Fruit fly (Drosophila melanogaster): Measurements from ENCODE around the gene Dyro.

Gene Dyro

dm6 chr3L:11239191-11239641 lies 56.5 kb downstream of the Dyro start (continued):
- TF ChIP-seq CG32767 (GFP tag; IDR thresholded peaks at IDR 0.05): no peak
- TF ChIP-seq CG2199 (GFP tag; IDR thresholded peaks at IDR 0.05): peak; percentile 73; the same call in 1 of the 3 replicates
- TF ChIP-seq CG18599 (GFP tag; optimal IDR thresholded peaks at IDR 0.05): peak; percentile 65
- no peak for TF ChIP-seq Neu2 (GFP tag; optimal IDR thresholded peaks at IDR 0.05; ENCODE audit: borderline replicate concordance)
- no peak for TF ChIP-seq kni (GFP tag; optimal IDR thresholded peaks at IDR 0.05)
- peak; percentile 28; the same call in 1 of the 2 replicates for TF ChIP-seq sob (GFP tag; IDR thresholded peaks at IDR 0.05)
- TF ChIP-seq CG6765 (GFP tag; optimal IDR thresholded peaks at IDR 0.05): no peak
- no peak for TF ChIP-seq CG1529 (GFP tag; optimal IDR thresholded peaks at IDR 0.05)
- peak; percentile 64 for TF ChIP-seq CG5180 (GFP tag; optimal IDR thresholded peaks at IDR 0.05)
- TF ChIP-seq PHDP (tag; optimal IDR thresholded peaks at IDR 0.05): no peak
- TF ChIP-seq grau (tag; optimal IDR thresholded peaks at IDR 0.05): peak; percentile 1
- TF ChIP-seq CG30431 (GFP tag; optimal IDR thresholded peaks at IDR 0.05): no peak
- peak; percentile 78 for TF ChIP-seq cwo (GFP tag; optimal IDR thresholded peaks at IDR 0.05)
- TF ChIP-seq exex (tag; optimal IDR thresholded peaks at IDR 0.05): peak; percentile 99
- TF ChIP-seq CG4282 (GFP tag; optimal IDR thresholded peaks at IDR 0.05): no peak

All from whole organism, embryonic.